Worm (Caenorhabditis elegans): ENCODE results near the gene R08A2.2.

Gene R08A2.2

ce11 chrV:14726596-14726995, 11.1 kb upstream of the R08A2.2 start, which contains the start of gene Y50E8A.1:
Gene Y50E8A.1 (plus strand): TSS chrV:14726896.
- no peak for TF ChIP-seq unc-39 (tag; optimal IDR thresholded peaks at IDR 0.05)
- no peak for TF ChIP-seq elt-2 (tag; optimal IDR thresholded peaks at IDR 0.05)
- no peak for TF ChIP-seq pqm-1 (tag; optimal IDR thresholded peaks at IDR 0.05)
- no peak for TF ChIP-seq fkh-10 (GFP tag; optimal IDR thresholded peaks at IDR 0.05)
- TF ChIP-seq fos-1 (tag; optimal IDR thresholded peaks at IDR 0.05) = no peak
- TF ChIP-seq ama-1 (optimal IDR thresholded peaks at IDR 0.05) = no peak
- TF ChIP-seq zag-1 (tag; optimal IDR thresholded peaks at IDR 0.05) = no peak
- no peak for TF ChIP-seq nhr-12 (tag; optimal IDR thresholded peaks at IDR 0.05)
- no peak for TF ChIP-seq jun-1 (tag; optimal IDR thresholded peaks at IDR 0.05)
- TF ChIP-seq ceh-28 (tag; optimal IDR thresholded peaks at IDR 0.05) = no peak

ce11 chrV:14725409-14725808, 9.9 kb upstream of the R08A2.2 start:
- TF ChIP-seq fkh-10 (GFP tag; optimal IDR thresholded peaks at IDR 0.05) (no peak), nhr-43 (tag; optimal IDR thresholded peaks at IDR 0.05; ENCODE audit: poor library complexity, severe bottlenecking) (peak; percentile 57), nhr-11 (tag; optimal IDR thresholded peaks at IDR 0.05) (no peak), elt-1 (tag; optimal IDR thresholded peaks at IDR 0.05) (no peak), hmg-11 (tag; optimal IDR thresholded peaks at IDR 0.05) (no peak)

DNA sequence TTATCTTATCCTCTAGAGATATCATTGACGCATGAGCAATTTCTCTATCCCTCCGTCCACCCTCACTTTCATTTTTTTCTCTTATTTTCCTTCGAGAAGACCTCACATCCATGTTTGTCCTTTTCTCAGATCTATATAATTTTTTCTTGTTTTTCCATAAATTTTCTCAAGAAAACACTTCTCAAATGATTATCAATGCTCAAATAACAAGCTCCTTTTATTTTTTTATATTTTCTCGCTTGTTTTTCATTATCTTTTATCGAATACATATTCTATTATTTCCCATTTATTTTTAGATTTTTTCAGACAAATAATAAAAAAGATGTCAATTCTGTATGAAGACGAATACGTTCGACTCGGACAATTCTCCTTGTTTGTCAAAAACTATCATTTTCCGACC, 7.5 kb upstream of the R08A2.2 start, which contains the start of gene R08A2.7:
R08A2.7 (plus strand) TSS at position 301 of the 400 bp plus-strand sequence.
- TF ChIP-seq jun-1 (tag; optimal IDR thresholded peaks at IDR 0.05) (no peak), nhr-237 (tag; optimal IDR thresholded peaks at IDR 0.05) (no peak), lin-39 (tag; optimal IDR thresholded peaks at IDR 0.05) (no peak), snpc-4 (tag; optimal IDR thresholded peaks at IDR 0.05) (no peak), nhr-67 (tag; optimal IDR thresholded peaks at IDR 0.05) (no peak), sea-2 (GFP tag; optimal IDR thresholded peaks at IDR 0.05) (no peak), unc-62 (GFP tag; optimal IDR thresholded peaks at IDR 0.05) (no peak), ama-1 (optimal IDR thresholded peaks at IDR 0.05) (no peak), nhr-23 (tag; optimal IDR thresholded peaks at IDR 0.05) (no peak), zag-1 (tag; optimal IDR thresholded peaks at IDR 0.05) (no peak), lin-15B (tag; optimal IDR thresholded peaks at IDR 0.05) (no peak), nhr-25 (tag; optimal IDR thresholded peaks at IDR 0.05) (no peak), ztf-4 (tag; optimal IDR thresholded peaks at IDR 0.05) (no peak), fos-1 (tag; optimal IDR thresholded peaks at IDR 0.05) (no peak), hmg-11 (tag; optimal IDR thresholded peaks at IDR 0.05) (no peak), nfya-1 (tag; optimal IDR thresholded peaks at IDR 0.05; ENCODE audit: insufficient read depth) (no peak), skn-1 (tag; optimal IDR thresholded peaks at IDR 0.05) (no peak), nhr-77 (tag; optimal IDR thresholded peaks at IDR 0.05) (no peak), mml-1 (tag; optimal IDR thresholded peaks at IDR 0.05) (no peak)

ce11 chrV:14719491-14719890, 4.0 kb upstream of the R08A2.2 start, which contains the start of gene R08A2.1:
Gene R08A2.1 (minus strand): TSS chrV:14719591.
- TF ChIP-seq nhr-11 (tag; optimal IDR thresholded peaks at IDR 0.05) (no peak), zag-1 (tag; optimal IDR thresholded peaks at IDR 0.05) (no peak), nhr-237 (tag; optimal IDR thresholded peaks at IDR 0.05) (no peak), elt-3 (tag; optimal IDR thresholded peaks at IDR 0.05) (no peak), egl-5 (tag; optimal IDR thresholded peaks at IDR 0.05) (no peak), jun-1 (tag; optimal IDR thresholded peaks at IDR 0.05) (no peak), sea-2 (GFP tag; optimal IDR thresholded peaks at IDR 0.05) (no peak), nhr-23 (tag; optimal IDR thresholded peaks at IDR 0.05) (no peak), ceh-82 (tag; optimal IDR thresholded peaks at IDR 0.05) (no peak), snpc-4 (tag; optimal IDR thresholded peaks at IDR 0.05) (no peak), aly-2 (tag; optimal IDR thresholded peaks at IDR 0.05) (no peak)

ce11 chrV:14716114-14716513, 606 bp upstream of the R08A2.2 start, which contains the start of gene fbxa-147:
Gene fbxa-147 (plus strand): TSS chrV:14716499.
- peak; percentile 51 for TF ChIP-seq elt-2 (tag; optimal IDR thresholded peaks at IDR 0.05)
- no peak for TF ChIP-seq egl-27 (tag; optimal IDR thresholded peaks at IDR 0.05)

DNA sequence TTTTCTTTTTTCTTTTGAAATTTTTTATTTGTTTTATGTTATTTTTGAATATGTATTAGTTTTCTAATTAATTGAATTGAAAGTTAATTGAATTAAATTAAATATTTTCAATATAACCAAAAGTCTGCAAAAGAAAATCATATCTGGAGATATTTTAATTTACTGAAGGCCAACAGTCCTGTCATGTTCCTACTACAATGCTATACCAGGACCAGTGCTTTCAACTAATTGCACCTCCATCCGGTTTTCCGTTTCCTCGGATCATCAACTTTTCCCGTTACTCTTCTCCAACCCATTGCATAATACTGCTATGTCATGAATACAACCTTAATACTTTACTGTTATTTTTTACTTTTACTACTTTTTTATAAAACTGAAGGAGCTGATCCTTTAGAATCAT, 3.2 kb downstream of the R08A2.2 start, which contains the start of gene R08A2.5:
R08A2.5 (plus strand) TSS at position 301 of the 400 bp plus-strand sequence.
- TF ChIP-seq nhr-237 (tag; optimal IDR thresholded peaks at IDR 0.05) = no peak
- TF ChIP-seq elt-3 (tag; optimal IDR thresholded peaks at IDR 0.05) = no peak
